Worm (Caenorhabditis elegans): ENCODE results near the gene ooc-3.

DNA sequence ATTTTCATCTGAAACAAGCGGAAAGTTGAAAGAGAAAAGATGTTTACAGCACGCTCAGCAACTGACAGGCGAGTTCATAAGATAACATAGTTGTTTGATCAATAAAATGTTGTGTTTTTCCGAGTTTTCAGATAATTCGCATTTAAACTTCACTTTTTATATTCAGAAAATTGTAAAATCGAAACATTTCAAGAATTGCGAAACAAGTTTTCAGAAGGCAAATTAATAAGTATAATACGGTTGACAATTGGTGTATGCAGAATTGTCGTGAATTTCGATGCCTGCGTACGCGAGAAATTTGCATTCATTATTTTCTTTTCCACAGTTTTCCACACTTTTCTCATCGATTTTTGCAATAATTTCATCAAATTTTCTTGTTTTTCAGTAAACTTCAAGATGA is at the start of gene ooc-3, which contains the start of gene B0334.4:
- TF ChIP-seq fkh-10 (GFP tag; optimal IDR thresholded peaks at IDR 0.05) (no peak), ceh-45 (GFP tag; IDR thresholded peaks at IDR 0.05) (no peak), eyg-1 (tag; optimal IDR thresholded peaks at IDR 0.05) (no peak), ceh-30 (tag; optimal IDR thresholded peaks at IDR 0.05) (no peak), dmd-4 (tag; optimal IDR thresholded peaks at IDR 0.05; ENCODE audit: borderline replicate concordance) (no peak), pha-4 (tag; optimal IDR thresholded peaks at IDR 0.05) (no peak), ama-1 (optimal IDR thresholded peaks at IDR 0.05) (no peak), ceh-2 (tag; optimal IDR thresholded peaks at IDR 0.05) (no peak), tbx-2 (tag; optimal IDR thresholded peaks at IDR 0.05) (no peak), ttx-3 (tag; optimal IDR thresholded peaks at IDR 0.05) (no peak)
